Worm (Caenorhabditis elegans) whole organism, dauer: ENCODE measurements around the gene str-199.

Experiments
- unc-62 ChIP-seq: sonication (generic microtip); optimal IDR thresholded peaks from 2 replicates; lab custom pipeline; 2017; ENCODE audit warnings: missing biosample characterization, missing genetic modification reagents, missing genetic modification characterization

Gene str-199

ce11 chrV:17192238-17192637 lies 1.9 kb upstream of the str-199 start, which contains the start of gene srz-47:
srz-47 (minus strand) TSS chrV:17192338.
- no peak for TF ChIP-seq unc-62 (GFP tag; lab: Kevin White, UChicago)

ce11 chrV:17182045-17182444 lies 8.3 kb downstream of the str-199 start, which contains the start of gene srh-159:
srh-159 (plus strand) TSS chrV:17182345.
- TF ChIP-seq unc-62 (GFP tag; lab: Kevin White, UChicago): no peak

ce11 chrV:17178457-17178856 lies 11.8 kb downstream of the str-199 start, which contains the start of gene srh-174:
srh-174 (plus strand) TSS chrV:17178757.
- no peak for TF ChIP-seq unc-62 (GFP tag; lab: Kevin White, UChicago)

- TF ChIP-seq unc-62 (GFP tag; lab: Kevin White, UChicago): no peak
Measured at ce11 chrV:17177967-17178366, 12.3 kb downstream of the str-199 start, which contains the start of gene srsx-1. srsx-1 (minus strand) TSS chrV:17178067.

ce11 chrV:17173738-17174137 lies 16.6 kb downstream of the str-199 start, which contains the start of gene srbc-25:
srbc-25 (plus strand) TSS chrV:17174038.
- TF ChIP-seq unc-62 (GFP tag; lab: Kevin White, UChicago): no peak

- TF ChIP-seq unc-62 (GFP tag; lab: Kevin White, UChicago): no peak
Measured at ce11 chrV:17171551-17171950, 18.7 kb downstream of the str-199 start, which contains the start of gene srbc-26. srbc-26 (plus strand) TSS chrV:17171851.

ce11 chrV:17170822-17171221 lies 19.5 kb downstream of the str-199 start, which contains the start of gene srw-51:
srw-51 (minus strand) TSS chrV:17170922.
- TF ChIP-seq unc-62 (GFP tag; lab: Kevin White, UChicago): no peak

ce11 chrV:17167457-17167856 lies 22.8 kb downstream of the str-199 start, which contains the start of gene srz-66:
srz-66 (minus strand) TSS chrV:17167557.
- no peak for TF ChIP-seq unc-62 (GFP tag; lab: Kevin White, UChicago)

- TF ChIP-seq unc-62 (GFP tag; lab: Kevin White, UChicago): no peak
Measured at ce11 chrV:17165409-17165808, 24.9 kb downstream of the str-199 start, which contains the start of gene srh-102. srh-102 (minus strand) TSS chrV:17165509.

- no peak for TF ChIP-seq unc-62 (GFP tag; lab: Kevin White, UChicago)
Measured at ce11 chrV:17159430-17159924, 30.8 kb downstream of the str-199 start, which contains the start of gene F40D4.12. F40D4.12 (plus strand) TSS chrV:17159874.

- no peak for TF ChIP-seq unc-62 (GFP tag; lab: Kevin White, UChicago)
Measured at ce11 chrV:17157154-17157553, 33.1 kb downstream of the str-199 start, which contains the start of gene F40D4.13. F40D4.13 (minus strand) TSS chrV:17157254.

ce11 chrV:17155384-17155858 lies 34.9 kb downstream of the str-199 start, which contains the start of gene F40D4.17:
F40D4.17 (minus strand) TSS chrV:17155434.
- no peak for TF ChIP-seq unc-62 (GFP tag; lab: Kevin White, UChicago)

ce11 chrV:17154944-17155343 lies 35.4 kb downstream of the str-199 start:
- no peak for TF ChIP-seq unc-62 (GFP tag; lab: Kevin White, UChicago)

ce11 chrV:17151292-17151691 lies 39.0 kb downstream of the str-199 start:
- no peak for TF ChIP-seq unc-62 (GFP tag; lab: Kevin White, UChicago)
